Worm (Caenorhabditis elegans): ENCODE measurements around the gene C15H7.4.

ce11 chrIII:9700114-9700690 lies 44.5 kb upstream of the C15H7.4 start:
- TF ChIP-seq fkh-10 (GFP tag; optimal IDR thresholded peaks at IDR 0.05), result no peak
- TF ChIP-seq daf-12 (tag; optimal IDR thresholded peaks at IDR 0.05), result no peak
- no peak for TF ChIP-seq lin-13 (GFP tag; optimal IDR thresholded peaks at IDR 0.05)
- TF ChIP-seq set-16 (GFP tag; IDR thresholded peaks at IDR 0.05), result no peak
- no peak for TF ChIP-seq madf-9 (GFP tag; conservative IDR thresholded peaks at IDR 0.05)
- no peak for TF ChIP-seq snpc-4 (tag; optimal IDR thresholded peaks at IDR 0.05)
- no peak for TF ChIP-seq fos-1 (tag; optimal IDR thresholded peaks at IDR 0.05)
- TF ChIP-seq ZK546.5 (tag; optimal IDR thresholded peaks at IDR 0.05), result no peak
- no peak for TF ChIP-seq dpl-1 (GFP tag; optimal IDR thresholded peaks at IDR 0.05)

All from whole organism, L4 larva.